Fruit fly (Drosophila melanogaster) whole organism, prepupa: ENCODE results near the gene CG11756.

Experiments
- CG10631 ChIP-seq: fragments of 200-800 bp; sonication (Bioruptor generic); optimal IDR thresholded peaks from 2 replicates; lab custom pipeline; 2016; ENCODE audit warnings: missing biosample characterization, missing genetic modification characterization
- CG10669 ChIP-seq: fragments of 200-800 bp; sonication (Bioruptor generic); optimal IDR thresholded peaks from 3 replicates; lab custom pipeline; 2018; ENCODE audit warnings: missing biosample characterization, mild to moderate bottlenecking, missing genetic modification characterization, moderate library complexity
- CG15336 ChIP-seq: fragments of 200-800 bp; sonication (Bioruptor generic); IDR thresholded peaks from 2 replicates; pipeline ENCODE4 v1.3.6; 2022; ENCODE audit warnings: missing biosample characterization, missing genetic modification characterization
- CG1621 ChIP-seq: fragments of 200-800 bp; sonication (Bioruptor generic); optimal IDR thresholded peaks from 3 replicates; lab custom pipeline; 2018; ENCODE audit warnings: missing biosample characterization, mild to moderate bottlenecking, missing genetic modification characterization
- CG16779 ChIP-seq: fragments of 200-800 bp; sonication (Bioruptor generic); optimal IDR thresholded peaks from 3 replicates; lab custom pipeline; 2017; ENCODE audit warnings: missing biosample characterization, mild to moderate bottlenecking, missing genetic modification characterization
- CG3032 ChIP-seq: fragments of 200-800 bp; optimal IDR thresholded peaks from 2 replicates; lab custom pipeline; 2019; ENCODE audit warnings: missing biosample characterization, mild to moderate bottlenecking, missing genetic modification characterization, moderate library complexity
- CG31627 ChIP-seq: fragments of 200-800 bp; sonication (Bioruptor generic); optimal IDR thresholded peaks from 3 replicates; lab custom pipeline; 2016; ENCODE audit warnings: missing biosample characterization, missing genetic modification characterization
- CG32006 ChIP-seq: fragments of 200-800 bp; sonication (Bioruptor generic); optimal IDR thresholded peaks from 3 replicates; lab custom pipeline; 2017; ENCODE audit warnings: missing biosample characterization, mild to moderate bottlenecking, missing genetic modification characterization
- CG34406 ChIP-seq: fragments of 200-800 bp; sonication (Bioruptor generic); optimal IDR thresholded peaks from 3 replicates; lab custom pipeline; 2016; ENCODE audit warnings: missing biosample characterization, missing genetic modification characterization
- CG3919 ChIP-seq: fragments of 200-800 bp; sonication (Bioruptor generic); optimal IDR thresholded peaks from 3 replicates; lab custom pipeline; 2016; ENCODE audit warnings: missing biosample characterization, missing genetic modification characterization
- CG6163 ChIP-seq: fragments of 200-800 bp; sonication (Bioruptor generic); IDR thresholded peaks from 3 replicates; pipeline ENCODE4 v1.3.6; 2022; ENCODE audit warnings: missing biosample characterization, missing genetic modification characterization
- CG6276 ChIP-seq: fragments of 200-800 bp; sonication (Bioruptor generic); optimal IDR thresholded peaks from 2 replicates; lab custom pipeline; 2017; ENCODE audit warnings: missing biosample characterization, mild to moderate bottlenecking, missing genetic modification characterization
- CG6792 ChIP-seq: fragments of 200-800 bp; sonication (Bioruptor generic); optimal IDR thresholded peaks from 3 replicates; lab custom pipeline; 2016; ENCODE audit warnings: missing biosample characterization, missing genetic modification characterization
- CG6808 ChIP-seq: fragments of 200-800 bp; sonication (Bioruptor generic); optimal IDR thresholded peaks from 3 replicates; lab custom pipeline; 2017; ENCODE audit warnings: missing biosample characterization, missing genetic modification characterization, mild to moderate bottlenecking, moderate library complexity, missing genetic modification reagents
- CG8119 ChIP-seq: fragments of 200-800 bp; sonication (Bioruptor generic); IDR thresholded peaks from 3 replicates; pipeline ENCODE4 v1.3.6; 2022; ENCODE audit warnings: missing biosample characterization, missing genetic modification characterization
- CG8319 ChIP-seq: fragments of 200-800 bp; sonication (Bioruptor generic); optimal IDR thresholded peaks from 3 replicates; lab custom pipeline; 2016; ENCODE audit warnings: missing biosample characterization, missing genetic modification characterization
- CG8632 ChIP-seq: fragments of 200-800 bp; sonication (Bioruptor generic); optimal IDR thresholded peaks from 3 replicates; lab custom pipeline; 2016; ENCODE audit warnings: missing biosample characterization, missing genetic modification characterization
- CG9139 ChIP-seq: fragments of 200-800 bp; sonication (Bioruptor generic); optimal IDR thresholded peaks from 3 replicates; lab custom pipeline; 2017; ENCODE audit warnings: missing biosample characterization, mild to moderate bottlenecking, missing genetic modification characterization
- Eip75B ChIP-seq: fragments of 200-800 bp; sonication (Bioruptor generic); optimal IDR thresholded peaks from 3 replicates; lab custom pipeline; 2016; ENCODE audit warnings: missing biosample characterization, missing genetic modification characterization
- Eip78C ChIP-seq: fragments of 200-800 bp; sonication (Bioruptor generic); peaks from one replicate; lab custom pipeline; 2016; ENCODE audit warnings: missing biosample characterization, missing genetic modification characterization
- Eip93F ChIP-seq: fragments of 200-800 bp; sonication (Bioruptor generic); optimal IDR thresholded peaks from 2 replicates; lab custom pipeline; 2016; ENCODE audit warnings: missing biosample characterization, mild to moderate bottlenecking, missing genetic modification characterization
- Ets21C ChIP-seq: fragments of 200-800 bp; sonication (Bioruptor generic); optimal IDR thresholded peaks from 3 replicates; lab custom pipeline; 2016; ENCODE audit warnings: missing biosample characterization, missing genetic modification characterization
- Ets96B ChIP-seq: fragments of 200-800 bp; optimal IDR thresholded peaks from 2 replicates; lab custom pipeline; 2019; ENCODE audit warnings: missing biosample characterization, mild to moderate bottlenecking, missing genetic modification characterization, moderate library complexity
- Gug ChIP-seq: fragments of 200-800 bp; sonication (Bioruptor generic); IDR thresholded peaks from 2 replicates; pipeline ENCODE4 v1.3.6; 2022; ENCODE audit warnings: missing biosample characterization, missing genetic modification characterization
- Hr39 ChIP-seq: fragments of 200-800 bp; sonication (Bioruptor generic); optimal IDR thresholded peaks from 2 replicates; lab custom pipeline; 2016; ENCODE audit warnings: missing biosample characterization, missing genetic modification characterization
- Met ChIP-seq: fragments of 200-800 bp; sonication (Bioruptor generic); optimal IDR thresholded peaks from 3 replicates; lab custom pipeline; 2016; ENCODE audit warnings: missing biosample characterization, missing genetic modification characterization
- OdsH ChIP-seq: fragments of 200-800 bp; sonication (Bioruptor generic); optimal IDR thresholded peaks from 3 replicates; lab custom pipeline; 2016; ENCODE audit warnings: missing biosample characterization, missing genetic modification characterization
- Smox ChIP-seq: fragments of 200-800 bp; sonication (Bioruptor generic); optimal IDR thresholded peaks from 3 replicates; lab custom pipeline; 2016; ENCODE audit warnings: missing biosample characterization, missing genetic modification characterization
- Sox102F ChIP-seq: fragments of 200-800 bp; sonication (Bioruptor generic); optimal IDR thresholded peaks from 2 replicates; lab custom pipeline; 2016; ENCODE audit warnings: missing biosample characterization, mild to moderate bottlenecking, missing genetic modification characterization
- Sox14 ChIP-seq: fragments of 200-800 bp; sonication (Bioruptor generic); optimal IDR thresholded peaks from 3 replicates; lab custom pipeline; 2016; ENCODE audit warnings: missing biosample characterization, missing genetic modification characterization
- Sox15 ChIP-seq: fragments of 200-800 bp; sonication (Bioruptor generic); optimal IDR thresholded peaks from 3 replicates; lab custom pipeline; 2016; ENCODE audit warnings: missing biosample characterization, missing genetic modification characterization
- achi ChIP-seq: fragments of 200-800 bp; sonication (Bioruptor generic); optimal IDR thresholded peaks from 3 replicates; lab custom pipeline; 2016; ENCODE audit warnings: missing biosample characterization, missing genetic modification characterization
- acj6 ChIP-seq: fragments of 200-800 bp; sonication (Bioruptor generic); optimal IDR thresholded peaks from 3 replicates; lab custom pipeline; 2016; ENCODE audit warnings: missing biosample characterization, missing genetic modification characterization
- cyc ChIP-seq: fragments of 200-800 bp; sonication (Bioruptor generic); optimal IDR thresholded peaks from 3 replicates; lab custom pipeline; 2016; ENCODE audit warnings: missing biosample characterization, missing genetic modification characterization
- dac ChIP-seq: fragments of 200-800 bp; sonication (Bioruptor generic); optimal IDR thresholded peaks from 2 replicates; lab custom pipeline; 2017; ENCODE audit warnings: missing biosample characterization, mild to moderate bottlenecking, missing genetic modification characterization
- dsx ChIP-seq: fragments of 200-800 bp; optimal IDR thresholded peaks from 3 replicates; lab custom pipeline; 2019; ENCODE audit warnings: missing biosample characterization, mild to moderate bottlenecking, missing genetic modification characterization, moderate library complexity; ENCODE audit not compliant: poor library complexity, severe bottlenecking
- eg ChIP-seq: fragments of 200-800 bp; sonication (Bioruptor generic); IDR thresholded peaks from 3 replicates; pipeline ENCODE4 v1.3.6; 2022; ENCODE audit warnings: missing biosample characterization, missing genetic modification characterization
- esn ChIP-seq: fragments of 200-800 bp; sonication (Bioruptor generic); optimal IDR thresholded peaks from 2 replicates; lab custom pipeline; 2016; ENCODE audit warnings: missing biosample characterization, mild to moderate bottlenecking, missing genetic modification characterization, moderate library complexity
- fd59A ChIP-seq: fragments of 200-800 bp; sonication (Bioruptor generic); optimal IDR thresholded peaks from 2 replicates; lab custom pipeline; 2017; ENCODE audit warnings: missing biosample characterization, mild to moderate bottlenecking, missing genetic modification characterization, missing genetic modification reagents
- fkh ChIP-seq: fragments of 200-800 bp; sonication (Bioruptor generic); optimal IDR thresholded peaks from 3 replicates; lab custom pipeline; 2017; ENCODE audit warnings: missing biosample characterization, mild to moderate bottlenecking, missing genetic modification characterization, moderate library complexity
- lz ChIP-seq: fragments of 200-800 bp; sonication (Bioruptor generic); optimal IDR thresholded peaks from 3 replicates; lab custom pipeline; 2016; ENCODE audit warnings: missing biosample characterization, missing genetic modification characterization
- pdm3 ChIP-seq: fragments of 200-800 bp; sonication (Bioruptor generic); optimal IDR thresholded peaks from 3 replicates; lab custom pipeline; 2016; ENCODE audit warnings: missing biosample characterization, missing genetic modification characterization
- salr ChIP-seq, 2 experiments: fragments of 200-800 bp; sonication (Bioruptor generic); optimal IDR thresholded peaks; 3 replicates each; lab custom pipeline; 2016 to 2018; ENCODE audit warnings: missing biosample characterization in 2 of 2, missing genetic modification characterization in 2 of 2, mild to moderate bottlenecking in 1 of 2
- spab ChIP-seq: fragments of 200-800 bp; sonication (Bioruptor generic); optimal IDR thresholded peaks from 2 replicates; lab custom pipeline; 2017; ENCODE audit warnings: missing biosample characterization, mild to moderate bottlenecking, missing genetic modification characterization, missing genetic modification reagents
- ss ChIP-seq, 2 experiments: fragments of 200-800 bp; sonication (Bioruptor generic); optimal IDR thresholded peaks; 2 replicates in 1 of 2; 3 replicates in 1 of 2; lab custom pipeline; 2017 to 2018; ENCODE audit warnings: mild to moderate bottlenecking in 2 of 2, missing biosample characterization in 2 of 2, missing genetic modification characterization in 2 of 2, moderate library complexity in 1 of 2
- svp ChIP-seq: fragments of 200-800 bp; sonication (Bioruptor generic); peaks from one replicate; lab custom pipeline; 2016; ENCODE audit warnings: missing biosample characterization, missing genetic modification characterization
- topi ChIP-seq: fragments of 200-800 bp; sonication (Bioruptor generic); optimal IDR thresholded peaks from 3 replicates; lab custom pipeline; 2016; ENCODE audit warnings: missing biosample characterization, missing genetic modification characterization

The CG11756 gene

DNA sequence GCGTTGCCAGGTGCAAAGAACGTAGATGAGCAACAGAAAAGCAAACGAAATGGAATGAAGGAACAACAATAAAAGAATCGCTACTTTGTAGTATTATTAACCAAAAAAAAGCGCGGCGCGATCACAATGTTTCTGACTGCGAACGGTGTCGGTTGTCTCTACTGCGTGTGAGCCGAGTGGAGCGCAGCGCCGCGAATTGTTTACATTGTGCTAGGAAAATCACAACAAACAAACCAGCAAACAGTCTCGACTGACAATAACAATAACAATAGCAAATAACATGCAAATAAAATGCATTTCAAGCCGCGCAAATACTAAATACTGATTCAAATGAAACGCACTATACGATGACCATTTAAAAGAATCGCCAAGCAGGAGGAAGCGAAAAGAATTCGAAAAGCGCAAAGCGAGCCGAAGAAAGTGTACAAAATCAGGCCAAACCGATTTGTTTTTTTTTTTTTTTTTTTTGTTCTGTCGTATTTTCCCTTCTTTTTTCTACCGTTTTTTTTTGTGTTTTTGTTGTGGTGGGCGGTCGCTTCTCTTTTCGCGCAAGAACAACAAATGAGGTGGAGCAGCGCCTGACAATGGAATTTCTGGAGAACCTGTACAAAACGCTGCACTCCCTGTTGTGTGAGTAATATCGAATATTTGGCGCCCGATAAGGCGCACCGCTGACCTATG is 7.9 kb upstream of the CG11756 start, which contains the start of the genes CG34348 and Kap3 (continued):
- no peak for TF ChIP-seq acj6 (GFP tag; lab: Kevin White, UChicago)
- TF ChIP-seq Sox14 (GFP tag; lab: Kevin White, UChicago): no peak
- no peak for TF ChIP-seq Met
- no peak for TF ChIP-seq CG8119 (GFP tag; lab: Robert Waterston, UW)
- no peak for TF ChIP-seq Eip75B
- TF ChIP-seq CG6276: peak; percentile 59
- TF ChIP-seq pdm3 (GFP tag; lab: Kevin White, UChicago): no peak
- no peak for TF ChIP-seq OdsH (GFP tag; lab: Kevin White, UChicago)
- TF ChIP-seq CG16779: no peak
- peak; percentile 92 for TF ChIP-seq dsx (GFP tag; lab: Kevin White, UChicago)
- TF ChIP-seq Ets21C: no peak
- no peak for TF ChIP-seq Gug (GFP tag; lab: Robert Waterston, UW)
- TF ChIP-seq ss (GFP tag; optimal IDR thresholded peaks at IDR 0.05; lab: Kevin White, UChicago): no peak
- TF ChIP-seq CG6808: no peak
- TF ChIP-seq esn (GFP tag; lab: Kevin White, UChicago): no peak
- no peak for TF ChIP-seq salr (GFP tag; optimal IDR thresholded peaks at IDR 0.05; lab: Kevin White, UChicago)
- peak; percentile 3 for TF ChIP-seq fkh (GFP tag; lab: Kevin White, UChicago)

DNA sequence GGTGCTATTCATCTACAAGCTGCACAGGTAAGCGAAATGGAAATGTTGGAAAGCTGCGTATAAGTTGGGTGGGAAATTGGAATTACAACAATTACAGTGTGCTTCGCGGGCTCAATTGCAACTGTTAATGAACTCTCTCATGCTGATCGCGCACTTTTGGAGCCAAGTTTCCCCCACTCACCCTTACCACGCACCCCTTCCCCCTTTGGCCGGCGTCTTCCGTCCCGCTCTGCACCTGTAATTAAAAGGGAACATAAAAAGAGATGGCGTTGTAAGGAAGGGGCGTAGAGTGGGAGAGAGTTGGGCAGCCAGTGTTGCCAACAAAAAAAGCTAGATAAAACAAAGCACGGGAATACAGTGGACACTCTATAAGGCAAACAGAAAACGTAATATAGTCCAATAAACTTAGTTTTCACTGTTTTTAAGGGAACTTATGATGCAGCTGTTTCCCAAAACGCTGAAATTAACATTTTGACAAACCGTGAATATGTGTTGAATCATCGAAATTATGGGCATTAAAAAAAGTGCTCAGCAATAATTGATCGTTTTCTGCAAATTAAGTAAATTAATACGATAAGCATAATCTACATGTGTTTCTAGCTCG is 7.1 kb upstream of the CG11756 start:
- TF ChIP-seq CG10631 (GFP tag; lab: Kevin White, UChicago): peak; percentile 14
- no peak for TF ChIP-seq CG8319 (GFP tag; lab: Kevin White, UChicago)
- peak; percentile 5 for TF ChIP-seq Sox15
- no peak for TF ChIP-seq fd59A (GFP tag; lab: Kevin White, UChicago)
- peak; percentile 17; the same call in 1 of the 2 replicates for TF ChIP-seq CG15336
- TF ChIP-seq Smox: peak; percentile 33
- TF ChIP-seq Sox102F (GFP tag; lab: Kevin White, UChicago): no peak
- TF ChIP-seq Ets96B (tag; lab: Kevin White, UChicago): peak; percentile 14
- peak; percentile 52 for TF ChIP-seq CG3919 (GFP tag; lab: Kevin White, UChicago)
- TF ChIP-seq CG6163 (GFP tag; lab: Robert Waterston, UW): peak; percentile 35; the same call in 1 of the 3 replicates
- TF ChIP-seq Eip93F (GFP tag; lab: Kevin White, UChicago): no peak
- TF ChIP-seq CG6808: no peak
- TF ChIP-seq dac (GFP tag; lab: Kevin White, UChicago): no peak
- TF ChIP-seq CG8632 (GFP tag; lab: Kevin White, UChicago): no peak
- peak; percentile 35 for TF ChIP-seq OdsH (GFP tag; lab: Kevin White, UChicago)
- TF ChIP-seq spab (GFP tag; lab: Kevin White, UChicago): no peak
- peak; percentile 39 for TF ChIP-seq acj6 (GFP tag; lab: Kevin White, UChicago)
- TF ChIP-seq cyc: no peak
- TF ChIP-seq CG9139: no peak
- peak; percentile 63 for TF ChIP-seq Eip78C
- TF ChIP-seq CG32006: peak; percentile 53
- peak; percentile 53; the same call in 2 of the 3 replicates for TF ChIP-seq eg (GFP tag; lab: Robert Waterston, UW)
- peak; percentile 26 for TF ChIP-seq topi (GFP tag; lab: Kevin White, UChicago)
- TF ChIP-seq CG6792 (GFP tag; lab: Kevin White, UChicago): peak; percentile 37
- TF ChIP-seq achi (GFP tag; lab: Kevin White, UChicago): peak; percentile 43
- peak; percentile 28 for TF ChIP-seq esn (GFP tag; lab: Kevin White, UChicago)
- peak; percentile 22 for TF ChIP-seq CG3032 (tag; lab: Kevin White, UChicago)
- no peak for TF ChIP-seq fkh (GFP tag; lab: Kevin White, UChicago)
- peak; percentile 17 for TF ChIP-seq Eip75B
- TF ChIP-seq svp (GFP tag; lab: Kevin White, UChicago): peak; percentile 74
- TF ChIP-seq Hr39 (GFP tag; lab: Kevin White, UChicago): peak; percentile 34
- TF ChIP-seq Sox14 (GFP tag; lab: Kevin White, UChicago): peak; percentile 4
- TF ChIP-seq pdm3 (GFP tag; lab: Kevin White, UChicago): no peak
- TF ChIP-seq salr (GFP tag; optimal IDR thresholded peaks at IDR 0.05; lab: Kevin White, UChicago): peak in 1 of 2 experiments; percentile 15
- TF ChIP-seq Ets21C: no peak
- no peak for TF ChIP-seq CG10669
- peak; percentile 29 for TF ChIP-seq CG31627 (GFP tag; lab: Kevin White, UChicago)
- peak; percentile 17 for TF ChIP-seq lz (GFP tag; lab: Kevin White, UChicago)
- TF ChIP-seq Met: peak; percentile 4
- TF ChIP-seq CG1621 (tag; lab: Kevin White, UChicago): no peak
- no peak for TF ChIP-seq CG34406 (GFP tag; lab: Kevin White, UChicago)
